Worm (Caenorhabditis elegans): ENCODE results near the gene nhr-203.

DNA sequence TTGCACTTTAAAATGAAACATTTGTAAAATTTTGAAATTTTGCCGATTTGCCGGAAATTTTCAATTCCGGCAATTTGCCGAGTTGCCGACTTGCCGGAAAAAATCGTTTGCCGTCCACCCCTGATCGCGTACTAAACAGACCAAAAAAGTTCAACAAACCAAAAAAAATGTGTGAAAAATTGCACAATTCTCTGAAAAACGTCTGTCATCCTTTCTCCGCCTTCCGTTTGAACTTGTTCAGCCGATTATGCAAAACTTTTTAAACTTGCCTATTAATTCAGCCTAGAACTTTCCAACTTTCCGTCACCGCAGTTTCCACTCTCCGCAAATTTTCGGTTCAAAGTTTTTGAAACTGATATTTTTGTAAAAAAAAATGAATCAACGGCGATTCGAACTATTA lies 35.5 kb upstream of the nhr-203 start, which contains the start of gene B0554.5:
- TF ChIP-seq B0310.2 (tag; optimal IDR thresholded peaks at IDR 0.05), result no peak
- TF ChIP-seq F13C5.2 (tag; optimal IDR thresholded peaks at IDR 0.05), result no peak
- no peak for TF ChIP-seq ama-1 (optimal IDR thresholded peaks at IDR 0.05)
- TF ChIP-seq ets-7 (tag; optimal IDR thresholded peaks at IDR 0.05), result no peak
- TF ChIP-seq flt-1 (GFP tag; IDR thresholded peaks at IDR 0.05), result no peak
- TF ChIP-seq scrt-1 (GFP tag; IDR thresholded peaks at IDR 0.05), result no peak
- TF ChIP-seq tra-4 (tag; optimal IDR thresholded peaks at IDR 0.05), result no peak
- TF ChIP-seq pes-1 (GFP tag; IDR thresholded peaks at IDR 0.05), result no peak
- TF ChIP-seq hmbx-1 (tag; optimal IDR thresholded peaks at IDR 0.05), result no peak
- no peak for TF ChIP-seq hnd-1 (tag; optimal IDR thresholded peaks at IDR 0.05)
- no peak for TF ChIP-seq tbx-37 (GFP tag; conservative IDR thresholded peaks at IDR 0.05)

Measured in whole organism, early embryonic.